Fruit fly (Drosophila melanogaster) whole organism, embryonic: ENCODE data around the gene apolpp.
A peak's percentile ranks its signal among the peaks of the same experiment; 100 is the strongest.

Source experiments
- ATbp ChIP-seq: fragments of 200-800 bp; sonication (Bioruptor generic); optimal IDR thresholded peaks from 2 replicates; lab custom pipeline; 2017; ENCODE audit warnings: missing biosample characterization, mild to moderate bottlenecking, missing genetic modification characterization, missing genetic modification reagents
- CG10267 ChIP-seq: fragments of 200-800 bp; sonication (Bioruptor generic); optimal IDR thresholded peaks from 2 replicates; lab custom pipeline; 2018; ENCODE audit warnings: missing biosample characterization, mild to moderate bottlenecking, missing genetic modification characterization, moderate library complexity
- CG14014 ChIP-seq: fragments of 200-800 bp; sonication (Bioruptor generic); IDR thresholded peaks from 2 replicates; pipeline ENCODE4 v1.3.6; 2022; ENCODE audit warnings: missing biosample characterization, missing genetic modification characterization
- CG14860 ChIP-seq: fragments of 200-800 bp; sonication (Bioruptor generic); IDR thresholded peaks from 3 replicates; pipeline ENCODE4 v1.3.6; 2022; ENCODE audit warnings: missing biosample characterization, missing genetic modification characterization; ENCODE audit not compliant: partially characterized antibody
- CG14965 ChIP-seq: fragments of 200-800 bp; sonication (Bioruptor generic); optimal IDR thresholded peaks from 2 replicates; lab custom pipeline; 2016; ENCODE audit warnings: missing biosample characterization, missing genetic modification characterization, borderline replicate concordance
- CG15269 ChIP-seq: fragments of 200-800 bp; sonication (Bioruptor generic); optimal IDR thresholded peaks from 2 replicates; lab custom pipeline; 2018; ENCODE audit warnings: missing biosample characterization, mild to moderate bottlenecking, missing genetic modification characterization, moderate library complexity
- CG1603 ChIP-seq: fragments of 200-800 bp; sonication (Bioruptor generic); optimal IDR thresholded peaks from 2 replicates; lab custom pipeline; 2019; ENCODE audit warnings: missing biosample characterization, mild to moderate bottlenecking, missing genetic modification characterization, moderate library complexity
- CG17186 ChIP-seq: fragments of 200-800 bp; sonication (Bioruptor generic); optimal IDR thresholded peaks from 3 replicates; lab custom pipeline; 2017; ENCODE audit warnings: missing biosample characterization, missing genetic modification reagents, missing genetic modification characterization
- CG18764 ChIP-seq: fragments of 200-800 bp; sonication (Bioruptor generic); optimal IDR thresholded peaks from 3 replicates; lab custom pipeline; 2016; ENCODE audit warnings: missing biosample characterization, missing genetic modification characterization
- CG2678 ChIP-seq: fragments of 200-800 bp; sonication (Bioruptor generic); optimal IDR thresholded peaks from 3 replicates; lab custom pipeline; 2019; ENCODE audit warnings: missing biosample characterization, mild to moderate bottlenecking, missing genetic modification characterization, moderate library complexity
- CG3281 ChIP-seq: fragments of 200-800 bp; sonication (Bioruptor generic); optimal IDR thresholded peaks from 3 replicates; lab custom pipeline; 2017; ENCODE audit warnings: missing biosample characterization, mild to moderate bottlenecking, missing genetic modification characterization
- CG33213 ChIP-seq: fragments of 200-800 bp; sonication (Bioruptor generic); optimal IDR thresholded peaks from 3 replicates; lab custom pipeline; 2016; ENCODE audit warnings: missing biosample characterization, missing genetic modification characterization
- CG33557 ChIP-seq: fragments of 200-800 bp; sonication (Bioruptor generic); optimal IDR thresholded peaks from 2 replicates; lab custom pipeline; 2019; ENCODE audit warnings: missing biosample characterization, mild to moderate bottlenecking, missing genetic modification characterization, moderate library complexity
- CG3995 ChIP-seq: fragments of 200-800 bp; sonication (Bioruptor generic); optimal IDR thresholded peaks from 3 replicates; lab custom pipeline; 2016; ENCODE audit warnings: missing biosample characterization, missing genetic modification characterization
- CG4617 ChIP-seq: fragments of 200-800 bp; sonication (Bioruptor generic); optimal IDR thresholded peaks from 3 replicates; lab custom pipeline; 2016; ENCODE audit warnings: missing biosample characterization, missing genetic modification characterization, borderline replicate concordance
- CG6654 ChIP-seq: fragments of 200-800 bp; sonication (Bioruptor generic); optimal IDR thresholded peaks from 2 replicates; lab custom pipeline; 2017; ENCODE audit warnings: missing biosample characterization, mild to moderate bottlenecking, missing genetic modification characterization
- CG7357 ChIP-seq: fragments of 200-800 bp; sonication (Bioruptor generic); IDR thresholded peaks from 3 replicates; pipeline ENCODE4 v1.3.6; 2022; ENCODE audit warnings: missing biosample characterization, missing genetic modification characterization
- Eip74EF ChIP-seq, 2 experiments: fragments of 200-800 bp in 1 of 2; fragments of >200 bp in 1 of 2; sonication (Bioruptor generic) in 1 of 2; optimal IDR thresholded peaks; 2 replicates each; lab custom pipeline; 2017 to 2019; ENCODE audit warnings: missing biosample characterization in 2 of 2, missing genetic modification characterization in 2 of 2, mild to moderate bottlenecking in 1 of 2, moderate library complexity in 1 of 2
- HLH54F ChIP-seq: fragments of 200-800 bp; sonication (Bioruptor generic); optimal IDR thresholded peaks from 3 replicates; lab custom pipeline; 2016; ENCODE audit warnings: missing biosample characterization, missing genetic modification characterization
- MBD-R2 ChIP-seq: fragments of 200-800 bp; sonication (Bioruptor generic); IDR thresholded peaks from 2 replicates; pipeline ENCODE4 v1.3.6; 2022; ENCODE audit warnings: missing biosample characterization, missing genetic modification characterization
- MESR4 ChIP-seq: fragments of 200-800 bp; sonication (Bioruptor generic); optimal IDR thresholded peaks from 2 replicates; lab custom pipeline; 2018; ENCODE audit warnings: missing biosample characterization, mild to moderate bottlenecking, missing genetic modification characterization, moderate library complexity
- Mad ChIP-seq: fragments of 200-800 bp; sonication (Bioruptor generic); optimal IDR thresholded peaks from 2 replicates; lab custom pipeline; 2016; ENCODE audit warnings: missing biosample characterization, missing genetic modification characterization
- Max ChIP-seq: fragments of 200-800 bp; sonication (Bioruptor generic); optimal IDR thresholded peaks from 2 replicates; lab custom pipeline; 2016; ENCODE audit warnings: missing biosample characterization, mild to moderate bottlenecking, missing genetic modification characterization
- Med ChIP-seq: fragments of 200-800 bp; sonication (Bioruptor generic); peaks from one replicate; lab custom pipeline; 2016; ENCODE audit warnings: missing biosample characterization, missing genetic modification characterization, mild to moderate bottlenecking, inconsistent platforms, moderate library complexity
- Meics ChIP-seq: fragments of 200-800 bp; sonication (Bioruptor generic); optimal IDR thresholded peaks from 2 replicates; lab custom pipeline; 2017; ENCODE audit warnings: missing biosample characterization, mild to moderate bottlenecking, missing genetic modification characterization
- NfI ChIP-seq: fragments of 200-800 bp; sonication (Bioruptor generic); optimal IDR thresholded peaks from 3 replicates; lab custom pipeline; 2018; ENCODE audit warnings: missing biosample characterization, mild to moderate bottlenecking, missing genetic modification characterization, moderate library complexity
- Stat92E ChIP-seq, 3 experiments: fragments of >200 bp in 2 of 3; fragments of 200-800 bp in 1 of 3; sonication (Bioruptor generic) in 1 of 3; optimal IDR thresholded peaks; 2 replicates each; lab custom pipeline; 2017 to 2019; ENCODE audit warnings: missing biosample characterization in 3 of 3, missing genetic modification characterization in 3 of 3, mild to moderate bottlenecking in 1 of 3, moderate library complexity in 1 of 3
- Vsx1 ChIP-seq: fragments of 200-800 bp; sonication (Bioruptor generic); optimal IDR thresholded peaks from 2 replicates; lab custom pipeline; 2017; ENCODE audit warnings: missing biosample characterization, mild to moderate bottlenecking, missing genetic modification characterization, missing genetic modification reagents
- ato ChIP-seq: fragments of 200-800 bp; sonication (Bioruptor generic); IDR thresholded peaks from 2 replicates; pipeline ENCODE4 v1.3.6; 2022; ENCODE audit warnings: missing biosample characterization, missing genetic modification characterization; ENCODE audit not compliant: partially characterized antibody
- bbx ChIP-seq: fragments of 200-800 bp; sonication (Bioruptor generic); IDR thresholded peaks from 2 replicates; pipeline ENCODE4 v1.3.6; 2022; ENCODE audit warnings: missing biosample characterization, missing genetic modification characterization; ENCODE audit not compliant: partially characterized antibody
- cad ChIP-seq: fragments of >200 bp; optimal IDR thresholded peaks from 2 replicates; lab custom pipeline; 2017; ENCODE audit warnings: missing biosample characterization, missing genetic modification characterization
- chm ChIP-seq: fragments of 200-800 bp; sonication (Bioruptor generic); IDR thresholded peaks from 2 replicates; pipeline ENCODE4 v1.3.6; 2022; ENCODE audit warnings: missing biosample characterization, missing genetic modification characterization
- crp ChIP-seq, 2 experiments: fragments of 200-800 bp; sonication (Bioruptor generic); optimal IDR thresholded peaks; 2 replicates in 1 of 2; 3 replicates in 1 of 2; lab custom pipeline; 2017; ENCODE audit warnings: missing biosample characterization in 2 of 2, missing genetic modification characterization in 2 of 2, mild to moderate bottlenecking in 1 of 2, moderate library complexity in 1 of 2
- da ChIP-seq: fragments of 200-800 bp; sonication (Bioruptor generic); optimal IDR thresholded peaks from 2 replicates; lab custom pipeline; 2016; ENCODE audit warnings: missing biosample characterization, missing genetic modification characterization
- dati ChIP-seq: fragments of 200-800 bp; sonication (Bioruptor generic); IDR thresholded peaks from 2 replicates; pipeline ENCODE4 v1.3.6; 2022; ENCODE audit warnings: missing biosample characterization, missing genetic modification characterization
- dpn ChIP-seq, 2 experiments: fragments of 200-800 bp; sonication (Bioruptor generic); optimal IDR thresholded peaks; 3 replicates each; lab custom pipeline; 2016; ENCODE audit warnings: missing biosample characterization in 2 of 2, missing genetic modification characterization in 2 of 2
- eve ChIP-seq, 2 experiments: fragments of >200 bp; optimal IDR thresholded peaks; 2 replicates each; lab custom pipeline; 2017; ENCODE audit warnings: missing biosample characterization in 2 of 2, missing genetic modification characterization in 2 of 2
- fd102C ChIP-seq: fragments of 200-800 bp; sonication (Bioruptor generic); optimal IDR thresholded peaks from 2 replicates; lab custom pipeline; 2018; ENCODE audit warnings: missing biosample characterization, mild to moderate bottlenecking, missing genetic modification characterization, moderate library complexity
- gcm ChIP-seq: fragments of 200-800 bp; sonication (Bioruptor generic); optimal IDR thresholded peaks from 2 replicates; lab custom pipeline; 2019; ENCODE audit warnings: missing biosample characterization, mild to moderate bottlenecking, missing genetic modification characterization, moderate library complexity
- hkb ChIP-seq, 2 experiments: fragments of 200-800 bp in 1 of 2; fragments of >200 bp in 1 of 2; sonication (Bioruptor generic) in 1 of 2; IDR thresholded peaks in 1 of 2; optimal IDR thresholded peaks in 1 of 2; 2 replicates each; pipeline versions ENCODE4 v1.3.6 to Lab custom; 2017 to 2022; ENCODE audit warnings: missing biosample characterization in 1 of 2, missing genetic modification characterization in 1 of 2
- insv ChIP-seq, 2 experiments: fragments of 200-800 bp; sonication (Bioruptor generic); optimal IDR thresholded peaks; 3 replicates each; lab custom pipeline; 2016 to 2018; ENCODE audit warnings: missing biosample characterization in 2 of 2, missing genetic modification characterization in 2 of 2
- jing ChIP-seq: fragments of 200-800 bp; sonication (Bioruptor generic); optimal IDR thresholded peaks from 2 replicates; lab custom pipeline; 2018; ENCODE audit warnings: missing biosample characterization, mild to moderate bottlenecking, missing genetic modification characterization
- knrl ChIP-seq: fragments of 200-800 bp; sonication (Bioruptor generic); IDR thresholded peaks from 3 replicates; pipeline ENCODE4 v1.3.6; 2022; ENCODE audit warnings: missing biosample characterization, missing genetic modification characterization; ENCODE audit not compliant: partially characterized antibody
- onecut ChIP-seq: fragments of 200-800 bp; sonication (Bioruptor generic); IDR thresholded peaks from 2 replicates; pipeline ENCODE4 v1.3.6; 2022; ENCODE audit warnings: missing biosample characterization, missing genetic modification characterization
- row ChIP-seq: fragments of 200-800 bp; sonication (Bioruptor generic); IDR thresholded peaks from 3 replicates; pipeline ENCODE4 v1.3.6; 2022; ENCODE audit warnings: missing biosample characterization, missing genetic modification characterization
- sim ChIP-seq: fragments of 200-800 bp; sonication (Bioruptor generic); IDR thresholded peaks from 2 replicates; pipeline ENCODE4 v1.3.6; 2022; ENCODE audit warnings: missing biosample characterization, missing genetic modification characterization

The apolpp gene

DNA sequence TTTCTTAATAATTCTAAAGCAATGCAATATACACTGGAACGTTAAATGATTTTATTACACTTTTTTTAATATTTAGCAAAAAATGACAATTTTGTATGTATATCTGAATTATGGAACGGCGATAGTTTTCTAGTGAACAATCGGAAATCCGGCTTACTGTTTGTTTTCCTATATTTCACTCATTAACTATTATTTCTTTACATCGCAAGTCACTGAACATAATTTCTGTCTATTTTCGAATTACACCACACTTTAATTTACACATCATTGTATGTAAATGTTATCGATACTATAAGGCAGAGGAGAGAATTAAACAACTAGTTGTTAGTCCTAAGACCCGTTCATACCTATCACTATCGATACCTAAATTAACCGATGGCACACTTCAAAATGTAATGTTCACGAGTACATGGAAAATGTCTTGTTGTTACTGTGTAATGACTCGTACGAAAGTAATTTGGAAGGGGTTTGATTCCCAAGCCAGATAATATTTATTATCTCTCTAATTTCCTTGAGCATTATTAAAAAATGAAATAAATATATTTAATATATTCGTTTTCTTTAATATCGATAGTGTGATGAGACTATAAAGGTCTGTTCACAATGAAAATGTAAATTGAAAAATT lies 33.9 kb upstream of the apolpp start, which contains the start of gene PlexA (continued):
- TF ChIP-seq MESR4 (GFP tag; lab: Kevin White, UChicago): peak; percentile 54
- TF ChIP-seq fd102C (GFP tag; lab: Kevin White, UChicago): no peak
- TF ChIP-seq knrl: peak; percentile 84
- peak; percentile 52 for TF ChIP-seq CG6654 (GFP tag; lab: Kevin White, UChicago)
- peak; percentile 99 for TF ChIP-seq CG7357 (GFP tag; lab: Robert Waterston, UW)
- TF ChIP-seq dpn (GFP tag; optimal IDR thresholded peaks at IDR 0.05; lab: Kevin White, UChicago): peak; percentile 71 to 90
- peak; percentile 68 for TF ChIP-seq CG33557
- TF ChIP-seq CG14965 (GFP tag; lab: Kevin White, UChicago): no peak
- peak; percentile 29 for TF ChIP-seq gcm (GFP tag; lab: Kevin White, UChicago)
- TF ChIP-seq insv (GFP tag; optimal IDR thresholded peaks at IDR 0.05; lab: Kevin White, UChicago): peak in 1 of 2 experiments; percentile 0
- TF ChIP-seq CG18764 (GFP tag; lab: Kevin White, UChicago): peak; percentile 77
- peak; percentile 76 for TF ChIP-seq onecut (GFP tag; lab: Robert Waterston, UW)
- peak; percentile 39 for TF ChIP-seq CG17186 (GFP tag; lab: Kevin White, UChicago)
- peak; percentile 82 for TF ChIP-seq Meics (GFP tag; lab: Kevin White, UChicago)
- TF ChIP-seq bbx (GFP tag; lab: Robert Waterston, UW): peak; percentile 67
- TF ChIP-seq crp (GFP tag; optimal IDR thresholded peaks at IDR 0.05; lab: Kevin White, UChicago): peak in 1 of 2 experiments; percentile 51
- peak in 1 of 3 experiments; percentile 30 for TF ChIP-seq Stat92E (GFP tag; optimal IDR thresholded peaks at IDR 0.05; lab: Kevin White, UChicago)
- TF ChIP-seq jing (GFP tag; lab: Kevin White, UChicago): peak; percentile 74
- no peak for TF ChIP-seq hkb (optimal IDR thresholded peaks at IDR 0.05; lab: Kevin White, UChicago)
- TF ChIP-seq hkb (GFP tag; IDR thresholded peaks at IDR 0.05; lab: Robert Waterston, UW): peak; percentile 81
- peak; percentile 97 for TF ChIP-seq CG14014 (GFP tag; lab: Robert Waterston, UW)
- TF ChIP-seq CG14860: peak; percentile 58
- TF ChIP-seq sim: peak; percentile 67; the same call in 1 of the 2 replicates
- TF ChIP-seq chm (GFP tag; lab: Robert Waterston, UW): peak; percentile 92
- no peak for TF ChIP-seq Vsx1 (GFP tag; lab: Kevin White, UChicago)
- peak; percentile 61 for TF ChIP-seq Max (GFP tag; lab: Kevin White, UChicago)
- peak in 1 of 2 experiments; percentile 50 for TF ChIP-seq Eip74EF (GFP tag; optimal IDR thresholded peaks at IDR 0.05; lab: Kevin White, UChicago)
- TF ChIP-seq CG10267: peak; percentile 69
- peak; percentile 96 for TF ChIP-seq row (GFP tag; lab: Robert Waterston, UW)
- TF ChIP-seq CG15269 (tag; lab: Kevin White, UChicago): peak; percentile 89
- no peak for TF ChIP-seq da (GFP tag; lab: Kevin White, UChicago)
- TF ChIP-seq CG33213 (GFP tag; lab: Kevin White, UChicago): peak; percentile 52
- TF ChIP-seq NfI: peak; percentile 89
- no peak; the same call in 1 of the 2 replicates for TF ChIP-seq dati (GFP tag; lab: Robert Waterston, UW)
- TF ChIP-seq ato (GFP tag; lab: Robert Waterston, UW): peak; percentile 54; the same call in 1 of the 2 replicates
- peak; percentile 72 for TF ChIP-seq HLH54F (GFP tag; lab: Kevin White, UChicago)

DNA sequence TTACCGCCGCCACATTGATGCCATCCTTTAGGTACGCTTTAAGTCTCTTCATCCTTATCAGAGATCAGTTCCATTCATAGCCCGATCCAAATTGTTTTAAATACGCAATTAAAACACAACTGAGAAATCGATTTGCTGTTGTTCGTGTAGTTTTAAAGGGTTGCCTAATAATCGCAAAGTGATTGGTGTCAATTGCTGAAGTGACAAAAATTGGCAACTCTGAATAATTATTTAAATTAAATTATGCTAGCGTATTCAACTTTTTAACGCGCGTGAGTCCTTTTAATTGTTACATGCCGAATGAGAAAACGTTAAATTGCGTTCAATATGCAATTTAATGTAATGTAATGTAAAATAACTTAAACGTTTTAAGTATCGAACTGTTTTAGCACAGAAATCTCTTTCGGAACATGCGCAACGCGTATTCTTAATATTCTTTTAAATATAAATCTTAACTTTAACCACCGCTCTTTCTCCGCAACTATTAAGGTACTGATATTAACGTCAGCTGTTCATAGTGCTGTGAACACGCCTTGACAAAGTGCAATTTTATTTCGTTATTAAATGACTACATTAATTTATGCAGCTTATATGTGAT lies 31.5 kb upstream of the apolpp start, which contains the start of gene Mpv17:
Gene Mpv17 (minus strand): TSS at position 164 of the 598 bp plus-strand sequence.
- TF ChIP-seq CG3281 (GFP tag; lab: Kevin White, UChicago) (peak; percentile 32), CG4617 (GFP tag; lab: Kevin White, UChicago) (peak; percentile 1), CG3995 (GFP tag; lab: Kevin White, UChicago) (peak; percentile 26), cad (GFP tag; lab: Kevin White, UChicago) (no peak), MBD-R2 (GFP tag; lab: Robert Waterston, UW) (peak; percentile 22; the same call in 1 of the 2 replicates), Med (GFP tag; lab: Kevin White, UChicago) (peak; percentile 85), CG2678 (tag; lab: Kevin White, UChicago) (no peak), CG1603 (tag; lab: Kevin White, UChicago) (peak; percentile 15), eve (GFP tag; optimal IDR thresholded peaks at IDR 0.05; lab: Kevin White, UChicago) (peak in 1 of 2 experiments; percentile 55), NfI (peak; percentile 18), ATbp (no peak), onecut (GFP tag; lab: Robert Waterston, UW) (peak; percentile 78), Mad (GFP tag; lab: Kevin White, UChicago) (peak; percentile 4)
